Worm (Caenorhabditis elegans): ENCODE measurements around the gene unc-34.

DNA sequence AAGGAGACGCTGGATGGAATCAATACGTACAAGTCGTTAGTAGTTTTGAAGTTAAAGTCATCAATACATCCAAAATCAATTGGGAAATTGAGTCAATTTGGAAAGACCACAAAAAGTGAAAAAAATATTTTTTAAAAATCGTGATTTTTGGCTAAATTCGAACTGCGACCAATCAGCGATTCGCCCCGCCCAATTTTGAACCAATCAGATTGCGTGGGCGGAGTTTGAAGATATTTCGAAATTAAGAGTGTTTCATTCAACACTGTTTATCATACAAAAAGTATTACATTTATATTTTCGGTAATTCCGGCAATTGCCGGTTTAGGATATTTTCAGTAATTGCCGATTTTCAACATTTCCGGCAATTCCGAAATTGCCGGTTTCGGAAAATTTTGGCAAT lies 34.7 kb downstream of the unc-34 start:
- TF ChIP-seq ceh-36 (tag; optimal IDR thresholded peaks at IDR 0.05) (no peak), aly-1 (tag; optimal IDR thresholded peaks at IDR 0.05) (no peak), flt-1 (GFP tag; IDR thresholded peaks at IDR 0.05) (no peak), sea-1 (GFP tag; conservative IDR thresholded peaks at IDR 0.05) (no peak), pes-1 (GFP tag; IDR thresholded peaks at IDR 0.05) (no peak), ama-1 (optimal IDR thresholded peaks at IDR 0.05) (no peak), hmbx-1 (tag; optimal IDR thresholded peaks at IDR 0.05) (no peak), hnd-1 (tag; optimal IDR thresholded peaks at IDR 0.05) (no peak), B0310.2 (tag; optimal IDR thresholded peaks at IDR 0.05) (no peak)

Measured in whole organism, early embryonic.